Worm (Caenorhabditis elegans): ENCODE data around the gene odr-3.

- TF ChIP-seq ztf-11 (tag; optimal IDR thresholded peaks at IDR 0.05) (no peak), pha-4 (GFP tag; IDR thresholded peaks at IDR 0.05) (no peak), pha-4 (tag; optimal IDR thresholded peaks at IDR 0.05) (no peak), egl-27 (tag; optimal IDR thresholded peaks at IDR 0.05) (no peak), pqm-1 (tag; optimal IDR thresholded peaks at IDR 0.05) (no peak), mdl-1 (tag; optimal IDR thresholded peaks at IDR 0.05) (no peak), nhr-77 (tag; optimal IDR thresholded peaks at IDR 0.05) (no peak), R02D3.7 (tag; optimal IDR thresholded peaks at IDR 0.05) (no peak), ama-1 (optimal IDR thresholded peaks at IDR 0.05) (no peak), T20F7.1 (GFP tag; optimal IDR thresholded peaks at IDR 0.05) (no peak), aly-2 (tag; optimal IDR thresholded peaks at IDR 0.05) (no peak), lin-39 (tag; optimal IDR thresholded peaks at IDR 0.05) (no peak), mxl-2 (GFP tag; conservative IDR thresholded peaks at IDR 0.05) (no peak), dmd-6 (GFP tag; IDR thresholded peaks at IDR 0.05) (no peak)
Measured at ce11 chrV:13209567-13209966, 39.8 kb downstream of the odr-3 start, which contains the start of gene F57B1.6.
